Worm (Caenorhabditis elegans) whole organism, early embryonic: Measurements from ENCODE around the gene C06H5.12.
"Not testable (repeated sequence)": the region's sequence is repeated elsewhere in the genome, so short reads cannot be mapped to it uniquely, and the experiment has no call there.

ENCODE experiments used
- B0310.2 ChIP-seq: sonication (generic microtip); optimal IDR thresholded peaks from 2 replicates; lab custom pipeline; 2016; ENCODE audit warnings: mild to moderate bottlenecking, missing genetic modification characterization, missing compliant biosample characterization
- F13C5.2 ChIP-seq: sonication (generic microtip); optimal IDR thresholded peaks from 2 replicates; lab custom pipeline; 2017; ENCODE audit warnings: mild to moderate bottlenecking, missing genetic modification characterization, inconsistent platforms, missing compliant biosample characterization
- aly-1 ChIP-seq: sonication (generic microtip); optimal IDR thresholded peaks from 2 replicates; lab custom pipeline; 2016; ENCODE audit warnings: missing genetic modification characterization, missing compliant biosample characterization
- ama-1 ChIP-seq: fragments of 150-350 bp; optimal IDR thresholded peaks from 2 replicates; lab custom pipeline; 2014
- ceh-13 ChIP-seq: fragments of 200-800 bp; sonication (Bioruptor generic); optimal IDR thresholded peaks from 2 replicates; lab custom pipeline; 2018; ENCODE audit warnings: mild to moderate bottlenecking, missing genetic modification characterization, missing compliant biosample characterization
- ceh-36 ChIP-seq: sonication (generic microtip); optimal IDR thresholded peaks from 2 replicates; lab custom pipeline; 2016; ENCODE audit warnings: missing genetic modification characterization, inconsistent platforms, missing compliant biosample characterization
- ets-7 ChIP-seq: sonication (generic microtip); optimal IDR thresholded peaks from 2 replicates; lab custom pipeline; 2016; ENCODE audit warnings: missing genotype, missing genetic modification characterization, missing compliant biosample characterization
- flt-1 ChIP-seq: fragments of 200-800 bp; sonication (Bioruptor generic); IDR thresholded peaks from 2 replicates; pipeline ENCODE4 v1.3.6; 2022; ENCODE audit warnings: missing genetic modification characterization, missing compliant biosample characterization
- hmbx-1 ChIP-seq: sonication (generic microtip); optimal IDR thresholded peaks from 2 replicates; lab custom pipeline; 2016; ENCODE audit warnings: mild to moderate bottlenecking, missing genetic modification characterization, missing compliant biosample characterization
- hmg-4 ChIP-seq: fragments of 200-800 bp; sonication (Bioruptor generic); optimal IDR thresholded peaks from 2 replicates; lab custom pipeline; 2018; ENCODE audit warnings: mild to moderate bottlenecking, missing genetic modification characterization, missing compliant biosample characterization
- hnd-1 ChIP-seq: sonication (generic microtip); optimal IDR thresholded peaks from 2 replicates; lab custom pipeline; 2016; ENCODE audit warnings: missing genetic modification characterization, missing compliant biosample characterization
- pes-1 ChIP-seq: fragments of 200-800 bp; sonication (Bioruptor generic); IDR thresholded peaks from 2 replicates; pipeline ENCODE4 v1.3.6; 2022; ENCODE audit warnings: missing genetic modification reagents, missing genetic modification characterization, missing compliant biosample characterization
- scrt-1 ChIP-seq: fragments of 200-800 bp; sonication (Bioruptor generic); IDR thresholded peaks from 2 replicates; pipeline ENCODE4 v1.3.6; 2022; ENCODE audit warnings: missing genetic modification characterization, missing compliant biosample characterization
- sea-1 ChIP-seq: fragments of 200-800 bp; sonication (Bioruptor generic); conservative IDR thresholded peaks from 2 replicates; pipeline ENCODE4 v1.3.6; 2022; ENCODE audit warnings: missing genetic modification characterization, missing compliant biosample characterization
- tbx-11 ChIP-seq: fragments of 200-800 bp; sonication (Bioruptor generic); IDR thresholded peaks from 2 replicates; pipeline ENCODE4 v1.3.6; 2022; ENCODE audit warnings: missing genetic modification characterization, missing compliant biosample characterization
- tbx-37 ChIP-seq: fragments of 200-800 bp; sonication (Bioruptor generic); conservative IDR thresholded peaks from 2 replicates; pipeline ENCODE4 v1.3.6; 2022; ENCODE audit warnings: missing genetic modification reagents, missing genetic modification characterization, missing compliant biosample characterization
- tra-4 ChIP-seq: sonication (generic microtip); optimal IDR thresholded peaks from 2 replicates; lab custom pipeline; 2017; ENCODE audit warnings: missing genetic modification characterization, missing compliant biosample characterization

Gene C06H5.12

ce11 chrV:17910019-17910418 is 15.4 kb downstream of the C06H5.12 start, which contains the start of gene dcar-1:
dcar-1 (plus strand) TSS chrV:17910319.
- TF ChIP-seq aly-1 (tag; lab: Kevin White, UChicago) (no peak), ets-7 (tag; lab: Kevin White, UChicago) (no peak), hnd-1 (tag; lab: Kevin White, UChicago) (no peak), ceh-13 (GFP tag; lab: Kevin White, UChicago) (no peak), ceh-36 (no peak), sea-1 (GFP tag; lab: Robert Waterston, UW) (no peak), B0310.2 (tag; lab: Kevin White, UChicago) (no peak)

ce11 chrV:17918726-17919125 is 24.1 kb downstream of the C06H5.12 start, which contains the start of gene C06H5.8:
C06H5.8 (plus strand) TSS chrV:17919026.
- TF ChIP-seq hmbx-1 (tag; lab: Kevin White, UChicago): no peak
- no peak for TF ChIP-seq ama-1
- no peak for TF ChIP-seq tbx-37 (GFP tag; lab: Robert Waterston, UW)

- no peak for TF ChIP-seq ceh-36
- peak; percentile 50 for TF ChIP-seq F13C5.2 (tag; lab: Kevin White, UChicago)
These were observed 26.8 kb downstream of the C06H5.12 start, which contains the start of gene E01B7.2 for ce11 chrV:17921423-17921822. E01B7.2 (plus strand) TSS chrV:17921772.

ce11 chrV:17924095-17925000 is 29.8 kb downstream of the C06H5.12 start, which contains the start of gene usp-50:
usp-50 (plus strand) TSS chrV:17924916.
- TF ChIP-seq hmg-4 (GFP tag; lab: Kevin White, UChicago); tbx-37 (GFP tag; lab: Robert Waterston, UW); ceh-36: not testable (repeated sequence)

- TF ChIP-seq tbx-37 (GFP tag; lab: Robert Waterston, UW): no peak
- TF ChIP-seq scrt-1: no peak
- no peak for TF ChIP-seq F13C5.2 (tag; lab: Kevin White, UChicago)
- no peak for TF ChIP-seq hmbx-1 (tag; lab: Kevin White, UChicago)
- TF ChIP-seq B0310.2 (tag; lab: Kevin White, UChicago): no peak
- TF ChIP-seq tra-4: no peak
- TF ChIP-seq ama-1: no peak
- TF ChIP-seq ceh-36: no peak
- no peak for TF ChIP-seq sea-1 (GFP tag; lab: Robert Waterston, UW)
- no peak for TF ChIP-seq hmg-4 (GFP tag; lab: Kevin White, UChicago)
- no peak for TF ChIP-seq tbx-11
These were observed 33.5 kb downstream of the C06H5.12 start for ce11 chrV:17928128-17928527.

- TF ChIP-seq flt-1 (GFP tag; lab: Robert Waterston, UW) (no peak), scrt-1 (no peak), ceh-13 (GFP tag; lab: Kevin White, UChicago) (no peak), ama-1 (no peak), B0310.2 (tag; lab: Kevin White, UChicago) (no peak), sea-1 (GFP tag; lab: Robert Waterston, UW) (no peak), pes-1 (no peak), tbx-11 (no peak)
These were observed 37.2 kb downstream of the C06H5.12 start for ce11 chrV:17931795-17932194.

- TF ChIP-seq ets-7 (tag; lab: Kevin White, UChicago) (no peak), tra-4 (no peak), ama-1 (no peak), ceh-36 (no peak), F13C5.2 (tag; lab: Kevin White, UChicago) (no peak), B0310.2 (tag; lab: Kevin White, UChicago) (no peak), sea-1 (GFP tag; lab: Robert Waterston, UW) (no peak), aly-1 (tag; lab: Kevin White, UChicago) (no peak), hmg-4 (GFP tag; lab: Kevin White, UChicago) (no peak), scrt-1 (no peak), pes-1 (no peak)
These were observed 41.3 kb downstream of the C06H5.12 start for ce11 chrV:17935857-17936256.

- TF ChIP-seq hnd-1 (tag; lab: Kevin White, UChicago) (no peak), tbx-11 (no peak), tra-4 (no peak), sea-1 (GFP tag; lab: Robert Waterston, UW) (no peak), ama-1 (no peak), hmg-4 (GFP tag; lab: Kevin White, UChicago) (no peak), scrt-1 (no peak), pes-1 (no peak), tbx-37 (GFP tag; lab: Robert Waterston, UW) (no peak), ceh-13 (GFP tag; lab: Kevin White, UChicago) (no peak), ceh-36 (no peak), hmbx-1 (tag; lab: Kevin White, UChicago) (no peak), ets-7 (tag; lab: Kevin White, UChicago) (no peak), F13C5.2 (tag; lab: Kevin White, UChicago) (no peak), aly-1 (tag; lab: Kevin White, UChicago) (no peak), flt-1 (GFP tag; lab: Robert Waterston, UW) (no peak)
These were observed 44.4 kb downstream of the C06H5.12 start for ce11 chrV:17938978-17939377.
